Worm (Caenorhabditis elegans) whole organism, L3 larva: ENCODE measurements around the gene flp-18.

Experiments used
- R02D3.7 ChIP-seq: fragments of 150-350 bp; optimal IDR thresholded peaks from 2 replicates; lab custom pipeline; 2014; ENCODE audit warnings: missing biosample characterization, missing genetic modification characterization
- aly-2 ChIP-seq: fragments of 150-350 bp; optimal IDR thresholded peaks from 2 replicates; lab custom pipeline; 2014; ENCODE audit warnings: missing biosample characterization, missing genetic modification characterization
- ama-1 ChIP-seq: fragments of 150-350 bp; optimal IDR thresholded peaks from 2 replicates; lab custom pipeline; 2018
- ceh-16 ChIP-seq: sonication (generic microtip); optimal IDR thresholded peaks from 2 replicates; lab custom pipeline; 2017; ENCODE audit warnings: missing biosample characterization, missing genetic modification characterization
- ceh-28 ChIP-seq: fragments of 150-350 bp; optimal IDR thresholded peaks from 2 replicates; lab custom pipeline; 2014; ENCODE audit warnings: missing biosample characterization, missing genetic modification reagents, missing genetic modification characterization
- ceh-82 ChIP-seq: fragments of 150-350 bp; optimal IDR thresholded peaks from 2 replicates; lab custom pipeline; 2014; ENCODE audit warnings: missing biosample characterization, missing genetic modification characterization
- ceh-9 ChIP-seq: sonication (generic microtip); optimal IDR thresholded peaks from 2 replicates; lab custom pipeline; 2018; ENCODE audit warnings: missing biosample characterization, missing genetic modification characterization
- daf-12 ChIP-seq: fragments of 150-350 bp; optimal IDR thresholded peaks from 2 replicates; lab custom pipeline; 2014; ENCODE audit warnings: missing biosample characterization, missing genetic modification reagents, missing genetic modification characterization
- egl-27 ChIP-seq: sonication (generic microtip); optimal IDR thresholded peaks from 4 replicates; lab custom pipeline; 2017; ENCODE audit warnings: missing biosample characterization, missing genetic modification reagents, missing genetic modification characterization
- elt-1 ChIP-seq: fragments of 150-350 bp; optimal IDR thresholded peaks from 2 replicates; lab custom pipeline; 2014; ENCODE audit warnings: missing biosample characterization, missing genetic modification characterization
- elt-2 ChIP-seq: sonication (generic microtip); optimal IDR thresholded peaks from 2 replicates; lab custom pipeline; 2016; ENCODE audit warnings: missing genetic modification reagents, mild to moderate bottlenecking, missing genetic modification characterization, missing compliant biosample characterization
- elt-3 ChIP-seq, 3 experiments: fragments of 150-350 bp in 1 of 3; sonication (generic microtip) in 2 of 3; optimal IDR thresholded peaks; 2 replicates in 2 of 3; 4 replicates in 1 of 3; lab custom pipeline; 2014 to 2017; ENCODE audit warnings: missing biosample characterization in 3 of 3, missing genetic modification characterization in 3 of 3
- eor-1 ChIP-seq, 2 experiments: fragments of 150-350 bp; optimal IDR thresholded peaks; 2 replicates each; lab custom pipeline; 2014 to 2018; ENCODE audit warnings: missing biosample characterization in 2 of 2, missing genetic modification characterization in 2 of 2
- fkh-10 ChIP-seq: sonication (generic microtip); optimal IDR thresholded peaks from 2 replicates; lab custom pipeline; 2017; ENCODE audit warnings: missing biosample characterization, missing genetic modification reagents, missing genetic modification characterization
- fkh-2 ChIP-seq: fragments of 150-350 bp; optimal IDR thresholded peaks from 2 replicates; lab custom pipeline; 2014; ENCODE audit warnings: missing biosample characterization, missing genetic modification reagents, missing genetic modification characterization
- fos-1 ChIP-seq: fragments of 150-350 bp; optimal IDR thresholded peaks from 2 replicates; lab custom pipeline; 2014; ENCODE audit warnings: missing biosample characterization, missing genetic modification characterization
- hmg-11 ChIP-seq: sonication (generic microtip); optimal IDR thresholded peaks from 2 replicates; lab custom pipeline; 2016; ENCODE audit warnings: missing genetic modification characterization, missing compliant biosample characterization
- jun-1 ChIP-seq: fragments of 150-350 bp; optimal IDR thresholded peaks from 2 replicates; lab custom pipeline; 2014; ENCODE audit warnings: missing biosample characterization, missing genetic modification reagents, missing genetic modification characterization
- lin-15B ChIP-seq: fragments of 150-350 bp; optimal IDR thresholded peaks from 2 replicates; lab custom pipeline; 2014; ENCODE audit warnings: missing biosample characterization, missing genetic modification characterization
- lin-39 ChIP-seq: fragments of 150-350 bp; optimal IDR thresholded peaks from 2 replicates; lab custom pipeline; 2018; ENCODE audit warnings: missing biosample characterization, missing genetic modification reagents, missing genetic modification characterization
- lsy-12 ChIP-seq: sonication (generic microtip); optimal IDR thresholded peaks from 2 replicates; lab custom pipeline; 2016; ENCODE audit warnings: mild to moderate bottlenecking, missing genetic modification characterization, missing compliant biosample characterization
- mdl-1 ChIP-seq: fragments of 150-350 bp; optimal IDR thresholded peaks from 2 replicates; lab custom pipeline; 2014; ENCODE audit warnings: missing biosample characterization, missing genetic modification characterization
- mml-1 ChIP-seq: fragments of 150-350 bp; sonication (generic microtip); optimal IDR thresholded peaks from 3 replicates; lab custom pipeline; 2014; ENCODE audit warnings: missing biosample characterization, missing genetic modification characterization
- nfya-1 ChIP-seq: sonication (generic microtip); optimal IDR thresholded peaks from 2 replicates; lab custom pipeline; 2017; ENCODE audit warnings: missing genetic modification characterization, mild to moderate bottlenecking, missing compliant biosample characterization, antibody characterized with exemption, moderate library complexity; ENCODE audit not compliant: insufficient read depth
- nhr-11 ChIP-seq: fragments of 150-350 bp; optimal IDR thresholded peaks from 2 replicates; lab custom pipeline; 2014; ENCODE audit warnings: missing biosample characterization, missing genetic modification characterization
- nhr-12 ChIP-seq: fragments of 150-350 bp; optimal IDR thresholded peaks from 2 replicates; lab custom pipeline; 2014; ENCODE audit warnings: missing biosample characterization, missing genetic modification characterization
- nhr-23 ChIP-seq: fragments of 150-350 bp; optimal IDR thresholded peaks from 2 replicates; lab custom pipeline; 2014; ENCODE audit warnings: missing biosample characterization, missing genetic modification reagents, missing genetic modification characterization
- nhr-237 ChIP-seq: fragments of 150-350 bp; optimal IDR thresholded peaks from 2 replicates; lab custom pipeline; 2014; ENCODE audit warnings: missing biosample characterization, missing genetic modification characterization
- nhr-28 ChIP-seq: fragments of 150-350 bp; optimal IDR thresholded peaks from 2 replicates; lab custom pipeline; 2014; ENCODE audit warnings: missing biosample characterization, missing genetic modification characterization
- nhr-43 ChIP-seq: sonication (generic microtip); optimal IDR thresholded peaks from 2 replicates; lab custom pipeline; 2016; ENCODE audit warnings: mild to moderate bottlenecking, missing genetic modification characterization, missing compliant biosample characterization; ENCODE audit not compliant: poor library complexity, severe bottlenecking
- nhr-67 ChIP-seq: fragments of 150-350 bp; optimal IDR thresholded peaks from 2 replicates; lab custom pipeline; 2014; ENCODE audit warnings: missing biosample characterization, missing genetic modification characterization
- nhr-76 ChIP-seq: fragments of 150-350 bp; sonication (generic microtip); optimal IDR thresholded peaks from 5 replicates; lab custom pipeline; 2014; ENCODE audit warnings: missing biosample characterization, missing genetic modification characterization
- nhr-77 ChIP-seq: fragments of 150-350 bp; optimal IDR thresholded peaks from 2 replicates; lab custom pipeline; 2014; ENCODE audit warnings: missing biosample characterization, missing genetic modification characterization
- pha-4 ChIP-seq: fragments of 150-350 bp; optimal IDR thresholded peaks from 2 replicates; lab custom pipeline; 2014; ENCODE audit warnings: missing biosample characterization, missing genetic modification reagents, missing genetic modification characterization
- pqm-1 ChIP-seq: fragments of 150-350 bp; optimal IDR thresholded peaks from 2 replicates; lab custom pipeline; 2017; ENCODE audit warnings: missing biosample characterization, missing genetic modification characterization, inconsistent platforms
- sea-2 ChIP-seq: fragments of 150-350 bp; sonication (generic microtip); optimal IDR thresholded peaks from 4 replicates; lab custom pipeline; 2014; ENCODE audit warnings: missing biosample characterization, missing genetic modification reagents, missing genetic modification characterization
- skn-1 ChIP-seq: fragments of 150-350 bp; optimal IDR thresholded peaks from 2 replicates; lab custom pipeline; 2014; ENCODE audit warnings: missing biosample characterization, missing genetic modification characterization
- snpc-4 ChIP-seq: fragments of 150-350 bp; optimal IDR thresholded peaks from 2 replicates; lab custom pipeline; 2014; ENCODE audit warnings: missing biosample characterization, missing genetic modification characterization
- tbx-2 ChIP-seq: sonication (generic microtip); optimal IDR thresholded peaks from 2 replicates; lab custom pipeline; 2016; ENCODE audit warnings: mild to moderate bottlenecking, missing genetic modification characterization, missing compliant biosample characterization
- zag-1 ChIP-seq: fragments of 150-350 bp; optimal IDR thresholded peaks from 2 replicates; lab custom pipeline; 2014; ENCODE audit warnings: missing biosample characterization, missing genetic modification characterization
- ztf-11 ChIP-seq: fragments of 150-350 bp; optimal IDR thresholded peaks from 2 replicates; lab custom pipeline; 2014; ENCODE audit warnings: missing biosample characterization, missing genetic modification characterization

Gene flp-18

DNA sequence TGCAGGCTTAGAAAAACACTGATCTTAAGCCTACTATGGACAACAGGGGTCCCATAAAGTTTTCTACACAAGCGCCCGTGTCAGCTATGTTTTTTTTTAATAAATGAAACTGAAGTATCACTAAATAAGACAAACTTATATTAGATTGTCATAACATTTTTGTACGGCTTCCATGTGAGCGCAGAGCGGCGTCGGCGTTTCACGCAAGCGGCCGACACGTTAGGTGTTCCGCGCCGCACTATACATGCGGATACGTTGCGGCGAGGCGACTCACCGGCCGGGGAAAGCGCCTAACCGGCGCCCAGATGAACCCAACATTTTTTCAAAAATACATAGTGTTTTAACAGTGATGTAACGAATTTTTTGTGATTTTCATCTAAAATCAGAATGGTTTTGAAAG is 39.3 kb upstream of the flp-18 start:
- no peak for TF ChIP-seq lin-39 (tag; lab: Kevin White, UChicago)
- no peak for TF ChIP-seq ceh-16 (tag; lab: Kevin White, UChicago)

- TF ChIP-seq fkh-10 (GFP tag; lab: Kevin White, UChicago) (no peak), daf-12 (tag; lab: Kevin White, UChicago) (no peak), skn-1 (no peak), nhr-237 (tag; lab: Kevin White, UChicago) (no peak), nhr-67 (tag; lab: Kevin White, UChicago) (no peak), ceh-28 (tag; lab: Kevin White, UChicago) (no peak), nfya-1 (tag; lab: Kevin White, UChicago) (no peak), tbx-2 (tag; lab: Kevin White, UChicago) (no peak), eor-1 (tag; optimal IDR thresholded peaks at IDR 0.05; lab: Kevin White, UChicago) (no peak), ceh-82 (tag; lab: Kevin White, UChicago) (no peak)
- TF ChIP-seq, all 47 proteins: peak for 0
Measured at ce11 chrX:3056098-3056497, 37.7 kb upstream of the flp-18 start.

- TF ChIP-seq elt-2 (tag; lab: Kevin White, UChicago) (peak; percentile 89), pha-4 (tag; lab: Kevin White, UChicago) (peak; percentile 2), sea-2 (no peak), daf-12 (tag; lab: Kevin White, UChicago) (no peak)
- TF ChIP-seq, all 47 proteins: peak for 2
Measured at ce11 chrX:3054802-3055201, 36.4 kb upstream of the flp-18 start, which contains the start of gene twk-26. twk-26 (minus strand) TSS chrX:3054824.

DNA sequence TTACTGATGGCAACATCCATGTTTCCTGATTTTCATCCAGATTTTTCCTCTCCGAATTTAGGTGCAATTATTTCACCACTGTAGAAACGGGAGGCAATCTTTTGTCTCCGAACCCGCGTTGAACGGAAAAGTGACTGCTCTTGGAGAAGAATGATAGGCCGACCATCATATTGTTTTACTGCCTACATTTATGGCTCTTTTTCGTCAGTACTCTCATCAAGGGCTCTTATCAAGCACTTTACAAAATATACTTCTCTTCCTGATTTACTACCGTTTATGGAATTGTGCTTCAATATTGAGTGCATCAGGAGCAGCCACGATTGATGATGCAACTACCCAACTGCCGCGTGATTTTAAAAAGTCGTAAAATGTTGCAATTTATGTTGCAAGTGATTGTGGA is 36.0 kb upstream of the flp-18 start:
- TF ChIP-seq pqm-1 (tag; lab: Kevin White, UChicago) (peak; percentile 40), aly-2 (tag; lab: Kevin White, UChicago) (no peak)
- TF ChIP-seq, all 47 proteins: peak for 1

ce11 chrX:3051315-3051993 is 33.1 kb upstream of the flp-18 start:
- TF ChIP-seq fkh-10 (GFP tag; lab: Kevin White, UChicago) (peak; percentile 84), elt-1 (no peak), nhr-11 (tag; lab: Kevin White, UChicago) (no peak)

DNA sequence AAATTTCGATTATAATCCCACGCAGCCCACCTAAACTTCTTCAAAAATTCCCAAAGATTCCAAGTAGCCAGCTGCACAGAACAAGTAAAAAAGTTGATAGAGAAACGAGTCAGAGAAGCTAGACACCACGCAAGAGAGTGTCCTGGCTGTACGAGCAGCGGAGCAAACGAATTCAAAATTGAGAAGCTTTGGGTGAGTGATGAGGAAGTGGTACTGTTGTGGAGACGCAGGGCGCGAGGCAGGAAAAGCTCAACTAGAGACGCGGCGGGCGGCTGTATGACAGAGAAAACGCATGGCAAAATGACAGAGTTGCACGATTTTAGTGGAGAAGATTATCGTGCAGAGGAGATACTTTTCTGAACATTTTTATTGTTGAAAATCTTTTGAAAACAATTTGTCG is 30.9 kb upstream of the flp-18 start:
- TF ChIP-seq fkh-2 (no peak), zag-1 (tag; lab: Kevin White, UChicago) (peak; percentile 18), elt-1 (no peak), mml-1 (tag; lab: Kevin White, UChicago) (no peak), nhr-23 (tag; lab: Kevin White, UChicago) (no peak), tbx-2 (tag; lab: Kevin White, UChicago) (no peak), nhr-28 (tag; lab: Kevin White, UChicago) (no peak), ceh-9 (tag; lab: Kevin White, UChicago) (no peak), eor-1 (tag; optimal IDR thresholded peaks at IDR 0.05; lab: Kevin White, UChicago) (no peak), nhr-77 (tag; lab: Kevin White, UChicago) (no peak), lin-15B (tag; lab: Kevin White, UChicago) (no peak), nhr-76 (tag; lab: Kevin White, UChicago) (no peak), egl-27 (tag; lab: Kevin White, UChicago) (no peak), daf-12 (tag; lab: Kevin White, UChicago) (no peak), ztf-11 (no peak), snpc-4 (tag; lab: Kevin White, UChicago) (no peak), skn-1 (no peak), lin-39 (tag; lab: Kevin White, UChicago) (peak; percentile 71), ama-1 (no peak), nhr-67 (tag; lab: Kevin White, UChicago) (no peak), ceh-28 (tag; lab: Kevin White, UChicago) (no peak), R02D3.7 (no peak), ceh-82 (tag; lab: Kevin White, UChicago) (no peak), jun-1 (tag; lab: Kevin White, UChicago) (no peak), sea-2 (no peak), pqm-1 (tag; lab: Kevin White, UChicago) (peak; percentile 44), aly-2 (tag; lab: Kevin White, UChicago) (no peak), hmg-11 (tag; lab: Kevin White, UChicago) (peak; percentile 34), fos-1 (tag; lab: Kevin White, UChicago) (no peak), mdl-1 (tag; lab: Kevin White, UChicago) (peak; percentile 19), lsy-12 (tag; lab: Kevin White, UChicago) (no peak), nhr-43 (no peak), elt-3 (tag; optimal IDR thresholded peaks at IDR 0.05; lab: Kevin White, UChicago) (no peak), nhr-12 (tag; lab: Kevin White, UChicago) (no peak), nhr-11 (tag; lab: Kevin White, UChicago) (no peak), ceh-16 (tag; lab: Kevin White, UChicago) (no peak)
